Fruit fly (Drosophila melanogaster) whole organism, embryonic: ENCODE measurements around the gene Pi4KIIalpha.
A peak's percentile ranks its signal among the peaks of the same experiment; 100 is the strongest.

Source experiments
- BEAF-32 ChIP-seq: fragments of 200-800 bp; sonication (Bioruptor generic); optimal IDR thresholded peaks from 3 replicates; lab custom pipeline; 2017; ENCODE audit warnings: missing biosample characterization, missing genetic modification characterization, mild to moderate bottlenecking, moderate library complexity, missing genetic modification reagents
- BtbVII ChIP-seq: fragments of 200-800 bp; sonication (Bioruptor generic); optimal IDR thresholded peaks from 3 replicates; lab custom pipeline; 2017; ENCODE audit warnings: missing biosample characterization, mild to moderate bottlenecking, missing genetic modification characterization
- CG10431 ChIP-seq: fragments of 200-800 bp; sonication (Bioruptor generic); optimal IDR thresholded peaks from 3 replicates; lab custom pipeline; 2018; ENCODE audit warnings: missing biosample characterization, mild to moderate bottlenecking, missing genetic modification characterization
- CG10654 ChIP-seq: fragments of 200-800 bp; sonication (Bioruptor generic); optimal IDR thresholded peaks from 2 replicates; lab custom pipeline; 2016; ENCODE audit warnings: missing biosample characterization, missing genetic modification characterization
- CG10979 ChIP-seq: fragments of 200-800 bp; sonication (Bioruptor generic); optimal IDR thresholded peaks from 2 replicates; lab custom pipeline; 2018; ENCODE audit warnings: missing biosample characterization, mild to moderate bottlenecking, missing genetic modification characterization, moderate library complexity
- CG12236 ChIP-seq: fragments of 200-800 bp; sonication (Bioruptor generic); optimal IDR thresholded peaks from 2 replicates; lab custom pipeline; 2016; ENCODE audit warnings: missing biosample characterization, missing genetic modification characterization
- CG13424 ChIP-seq: fragments of 200-800 bp; sonication (Bioruptor generic); optimal IDR thresholded peaks from 2 replicates; lab custom pipeline; 2019; ENCODE audit warnings: missing biosample characterization, mild to moderate bottlenecking, missing genetic modification characterization, moderate library complexity
- CG13624 ChIP-seq: fragments of 200-800 bp; sonication (Bioruptor generic); optimal IDR thresholded peaks from 2 replicates; lab custom pipeline; 2016; ENCODE audit warnings: missing biosample characterization, missing genetic modification characterization
- CG17186 ChIP-seq: fragments of 200-800 bp; sonication (Bioruptor generic); optimal IDR thresholded peaks from 3 replicates; lab custom pipeline; 2017; ENCODE audit warnings: missing biosample characterization, missing genetic modification reagents, missing genetic modification characterization
- CG17361 ChIP-seq: fragments of 200-800 bp; sonication (Bioruptor generic); IDR thresholded peaks from 3 replicates; pipeline ENCODE4 v1.3.6; 2022; ENCODE audit warnings: missing biosample characterization, missing genetic modification characterization
- CG1832 ChIP-seq: fragments of 200-800 bp; sonication (Bioruptor generic); optimal IDR thresholded peaks from 2 replicates; lab custom pipeline; 2017; ENCODE audit warnings: missing biosample characterization, mild to moderate bottlenecking, missing genetic modification characterization, inconsistent platforms
- CG2129 ChIP-seq: fragments of 200-800 bp; sonication (Bioruptor generic); IDR thresholded peaks from 2 replicates; pipeline ENCODE4 v1.3.6; 2022; ENCODE audit warnings: missing biosample characterization, missing genetic modification characterization; ENCODE audit not compliant: partially characterized antibody
- CG30431 ChIP-seq: fragments of 200-800 bp; sonication (Bioruptor generic); optimal IDR thresholded peaks from 2 replicates; lab custom pipeline; 2017; ENCODE audit warnings: missing biosample characterization, missing genetic modification characterization
- CG31388 ChIP-seq: fragments of 200-800 bp; sonication (Bioruptor generic); optimal IDR thresholded peaks from 2 replicates; lab custom pipeline; 2016; ENCODE audit warnings: missing biosample characterization, missing genetic modification characterization
- CG31441 ChIP-seq: fragments of 200-800 bp; sonication (Bioruptor generic); IDR thresholded peaks from 2 replicates; pipeline ENCODE4 v1.3.6; 2022; ENCODE audit warnings: missing biosample characterization, missing genetic modification characterization
- CG34224 ChIP-seq: fragments of 200-800 bp; sonication (Bioruptor generic); IDR thresholded peaks from 3 replicates; pipeline ENCODE4 v1.3.6; 2022; ENCODE audit warnings: missing biosample characterization, missing genetic modification characterization; ENCODE audit not compliant: partially characterized antibody
- CG43689 ChIP-seq: fragments of 200-800 bp; sonication (Bioruptor generic); IDR thresholded peaks from 2 replicates; pipeline ENCODE4 v1.3.6; 2022; ENCODE audit warnings: missing biosample characterization, missing genetic modification characterization
- CG6254 ChIP-seq: fragments of 200-800 bp; sonication (Bioruptor generic); optimal IDR thresholded peaks from 3 replicates; lab custom pipeline; 2017; ENCODE audit warnings: mild to moderate bottlenecking, missing biosample characterization, missing genetic modification reagents, missing genetic modification characterization
- CG8089 ChIP-seq: fragments of 200-800 bp; sonication (Bioruptor generic); optimal IDR thresholded peaks from 3 replicates; lab custom pipeline; 2016; ENCODE audit warnings: missing biosample characterization, missing genetic modification characterization
- CG9437 ChIP-seq: fragments of 200-800 bp; sonication (Bioruptor generic); optimal IDR thresholded peaks from 2 replicates; lab custom pipeline; 2018; ENCODE audit warnings: missing biosample characterization, mild to moderate bottlenecking, missing genetic modification characterization
- CHES-1-like ChIP-seq: fragments of 200-800 bp; sonication (Bioruptor generic); optimal IDR thresholded peaks from 2 replicates; lab custom pipeline; 2016; ENCODE audit warnings: missing biosample characterization, missing genetic modification characterization
- CoRest ChIP-seq: fragments of 200-800 bp; sonication (Bioruptor generic); optimal IDR thresholded peaks from 3 replicates; lab custom pipeline; 2018; ENCODE audit warnings: missing biosample characterization, mild to moderate bottlenecking, missing genetic modification characterization, moderate library complexity
- D19A ChIP-seq: fragments of 200-800 bp; optimal IDR thresholded peaks from 3 replicates; lab custom pipeline; 2019; ENCODE audit warnings: missing biosample characterization, mild to moderate bottlenecking, missing genetic modification characterization, moderate library complexity
- Dek ChIP-seq: fragments of 200-800 bp; sonication (Bioruptor generic); optimal IDR thresholded peaks from 3 replicates; lab custom pipeline; 2019; ENCODE audit warnings: missing biosample characterization, mild to moderate bottlenecking, missing genetic modification characterization, moderate library complexity
- Fer2 ChIP-seq: fragments of 200-800 bp; sonication (Bioruptor generic); optimal IDR thresholded peaks from 2 replicates; lab custom pipeline; 2018; ENCODE audit warnings: missing biosample characterization, mild to moderate bottlenecking, missing genetic modification characterization, moderate library complexity
- HLH4C ChIP-seq: fragments of 200-800 bp; sonication (Bioruptor generic); IDR thresholded peaks from 3 replicates; pipeline ENCODE4 v1.3.6; 2022; ENCODE audit warnings: missing biosample characterization, missing genetic modification characterization; ENCODE audit not compliant: partially characterized antibody
- Hmr ChIP-seq: fragments of 200-800 bp; sonication (Bioruptor generic); optimal IDR thresholded peaks from 3 replicates; lab custom pipeline; 2017; ENCODE audit warnings: mild to moderate bottlenecking, missing biosample characterization, missing genetic modification reagents, missing genetic modification characterization
- Lhr ChIP-seq: fragments of 200-800 bp; sonication (Bioruptor generic); optimal IDR thresholded peaks from 3 replicates; lab custom pipeline; 2017; ENCODE audit warnings: mild to moderate bottlenecking, missing biosample characterization, missing genetic modification reagents, missing genetic modification characterization
- Med ChIP-seq: fragments of 200-800 bp; sonication (Bioruptor generic); peaks from one replicate; lab custom pipeline; 2016; ENCODE audit warnings: missing biosample characterization, missing genetic modification characterization, mild to moderate bottlenecking, inconsistent platforms, moderate library complexity
- Ptx1 ChIP-seq: fragments of 200-800 bp; sonication (Bioruptor generic); IDR thresholded peaks from 2 replicates; pipeline ENCODE4 v1.3.6; 2022; ENCODE audit warnings: missing biosample characterization, missing genetic modification characterization
- Trl ChIP-seq, 3 experiments: fragments of >200 bp in 2 of 3; fragments of 200-800 bp in 1 of 3; sonication (Bioruptor generic) in 1 of 3; optimal IDR thresholded peaks; 2 replicates in 1 of 3; 3 replicates in 2 of 3; lab custom pipeline; 2016 to 2017; ENCODE audit warnings: missing biosample characterization in 1 of 3, missing genetic modification characterization in 1 of 3
- ap ChIP-seq: fragments of 200-800 bp; sonication (Bioruptor generic); IDR thresholded peaks from 2 replicates; pipeline ENCODE4 v1.3.6; 2022; ENCODE audit warnings: missing biosample characterization, missing genetic modification characterization
- cg ChIP-seq: fragments of 200-800 bp; sonication (Bioruptor generic); optimal IDR thresholded peaks from 3 replicates; lab custom pipeline; 2019; ENCODE audit warnings: missing biosample characterization, mild to moderate bottlenecking, missing genetic modification characterization, moderate library complexity
- dan ChIP-seq: fragments of 200-800 bp; sonication (Bioruptor generic); IDR thresholded peaks from 2 replicates; pipeline ENCODE4 v1.3.6; 2022; ENCODE audit warnings: missing biosample characterization, missing genetic modification characterization
- dysf ChIP-seq: fragments of 200-800 bp; sonication (Bioruptor generic); IDR thresholded peaks from 3 replicates; pipeline ENCODE4 v1.3.6; 2022; ENCODE audit warnings: missing biosample characterization, missing genetic modification characterization
- eve ChIP-seq, 2 experiments: fragments of >200 bp; optimal IDR thresholded peaks; 2 replicates each; lab custom pipeline; 2017; ENCODE audit warnings: missing biosample characterization in 2 of 2, missing genetic modification characterization in 2 of 2
- gcm ChIP-seq: fragments of 200-800 bp; sonication (Bioruptor generic); optimal IDR thresholded peaks from 2 replicates; lab custom pipeline; 2019; ENCODE audit warnings: missing biosample characterization, mild to moderate bottlenecking, missing genetic modification characterization, moderate library complexity
- gcm2 ChIP-seq: fragments of 200-800 bp; sonication (Bioruptor generic); optimal IDR thresholded peaks from 2 replicates; lab custom pipeline; 2016; ENCODE audit warnings: missing biosample characterization, missing genetic modification characterization
- gro ChIP-seq: fragments of 200-800 bp; sonication (Bioruptor generic); optimal IDR thresholded peaks from 2 replicates; lab custom pipeline; 2016; ENCODE audit warnings: missing biosample characterization, missing genetic modification characterization
- mam ChIP-seq: fragments of 200-800 bp; sonication (Bioruptor generic); optimal IDR thresholded peaks from 3 replicates; lab custom pipeline; 2016; ENCODE audit warnings: missing biosample characterization, missing genetic modification characterization
- odd ChIP-seq: fragments of 200-800 bp; sonication (Bioruptor generic); optimal IDR thresholded peaks from 2 replicates; lab custom pipeline; 2017; ENCODE audit warnings: missing biosample characterization, mild to moderate bottlenecking, missing genetic modification characterization
- pho ChIP-seq: fragments of 200-800 bp; sonication (Bioruptor generic); optimal IDR thresholded peaks from 2 replicates; lab custom pipeline; 2016; ENCODE audit warnings: missing biosample characterization, missing genetic modification characterization
- repo ChIP-seq: fragments of 200-800 bp; sonication (Bioruptor generic); optimal IDR thresholded peaks from 2 replicates; lab custom pipeline; 2016; ENCODE audit warnings: missing biosample characterization, missing genetic modification characterization
- sisA ChIP-seq: fragments of 200-800 bp; sonication (Bioruptor generic); IDR thresholded peaks from 2 replicates; pipeline ENCODE4 v1.3.6; 2022; ENCODE audit warnings: missing biosample characterization, missing genetic modification characterization
- slou ChIP-seq: fragments of 200-800 bp; sonication (Bioruptor generic); optimal IDR thresholded peaks from 3 replicates; lab custom pipeline; 2016; ENCODE audit warnings: missing biosample characterization, missing genetic modification characterization
- tap ChIP-seq: fragments of 200-800 bp; optimal IDR thresholded peaks from 3 replicates; lab custom pipeline; 2019; ENCODE audit warnings: missing biosample characterization, mild to moderate bottlenecking, missing genetic modification characterization, moderate library complexity
- trem ChIP-seq: fragments of 200-800 bp; optimal IDR thresholded peaks from 3 replicates; lab custom pipeline; 2019; ENCODE audit warnings: missing biosample characterization, mild to moderate bottlenecking, missing genetic modification characterization, moderate library complexity
- trh ChIP-seq: fragments of 200-800 bp; sonication (Bioruptor generic); optimal IDR thresholded peaks from 2 replicates; lab custom pipeline; 2016; ENCODE audit warnings: missing biosample characterization, missing genetic modification characterization
- unc-4 ChIP-seq: fragments of 200-800 bp; sonication (Bioruptor generic); IDR thresholded peaks from 2 replicates; pipeline ENCODE4 v1.3.6; 2022; ENCODE audit warnings: missing biosample characterization, missing genetic modification characterization; ENCODE audit not compliant: partially characterized antibody
- wor ChIP-seq: fragments of 200-800 bp; sonication (Bioruptor generic); IDR thresholded peaks from 2 replicates; pipeline ENCODE4 v1.3.6; 2022; ENCODE audit warnings: missing biosample characterization, missing genetic modification characterization

Gene Pi4KIIalpha

DNA sequence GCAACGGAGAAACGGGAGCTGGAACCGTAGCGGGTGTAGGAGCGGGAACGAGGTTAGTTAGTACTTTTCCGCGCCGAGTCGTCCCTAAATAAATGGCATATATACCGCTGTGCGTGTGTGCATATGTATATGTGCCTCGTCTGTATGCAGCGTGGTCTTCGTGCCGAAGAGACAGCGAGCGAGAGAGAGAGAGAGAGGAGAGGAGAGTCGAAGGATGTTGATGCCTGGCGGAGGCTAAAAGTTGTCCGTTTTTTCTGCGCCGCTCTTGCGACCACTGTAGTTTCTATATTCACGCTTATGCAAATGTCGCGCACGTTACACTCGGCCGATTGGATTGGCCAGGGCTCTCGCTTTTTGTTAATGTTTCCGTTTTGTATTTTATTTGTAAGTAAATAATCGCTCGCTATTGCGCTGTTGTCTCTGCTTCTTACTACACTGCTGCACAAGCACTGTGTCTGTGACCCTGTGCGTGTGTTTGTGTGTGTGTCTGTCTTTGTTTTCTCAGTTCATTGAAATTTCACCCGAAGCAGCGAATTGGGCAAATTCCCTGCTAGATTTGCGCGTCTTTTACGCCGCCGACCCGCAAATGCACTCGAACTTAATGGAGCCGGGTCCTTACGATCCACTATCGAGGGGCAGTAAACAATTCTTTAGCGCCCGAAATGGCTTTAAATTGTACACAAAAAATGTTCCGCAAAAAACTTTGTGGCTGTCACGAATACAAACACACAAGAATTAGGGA is 49.1 kb upstream of the Pi4KIIalpha start, which contains the start of gene Rga (continued):
- TF ChIP-seq BEAF-32 (GFP tag; lab: Kevin White, UChicago) (no peak), CG1832 (GFP tag; lab: Kevin White, UChicago) (peak; percentile 56), CG9437 (GFP tag; lab: Kevin White, UChicago) (peak; percentile 32), trh (GFP tag; lab: Kevin White, UChicago) (no peak), wor (GFP tag; lab: Robert Waterston, UW) (no peak), trem (tag; lab: Kevin White, UChicago) (no peak), CoRest (no peak), cg (GFP tag; lab: Kevin White, UChicago) (peak; percentile 94), eve (GFP tag; optimal IDR thresholded peaks at IDR 0.05; lab: Kevin White, UChicago) (no peak), Lhr (GFP tag; lab: Kevin White, UChicago) (no peak), tap (tag; lab: Kevin White, UChicago) (no peak), CG17186 (no peak), repo (no peak), CG13624 (peak; percentile 21), CG13424 (tag; lab: Kevin White, UChicago) (no peak), CG8089 (no peak), Dek (tag; lab: Kevin White, UChicago) (no peak), D19A (no peak), CG31388 (GFP tag; lab: Kevin White, UChicago) (no peak), ap (GFP tag; lab: Robert Waterston, UW) (no peak), pho (peak; percentile 5), Ptx1 (GFP tag; lab: Robert Waterston, UW) (no peak), gcm2 (GFP tag; lab: Kevin White, UChicago) (no peak), Trl (optimal IDR thresholded peaks at IDR 0.05; lab: Kevin White, UChicago) (peak; percentile 78 to 81), Trl (GFP tag; optimal IDR thresholded peaks at IDR 0.05; lab: Kevin White, UChicago) (no peak), CG10654 (GFP tag; lab: Kevin White, UChicago) (no peak), slou (no peak), Med (GFP tag; lab: Kevin White, UChicago) (peak; percentile 30), CG30431 (GFP tag; lab: Kevin White, UChicago) (no peak), CG10979 (tag; lab: Kevin White, UChicago) (no peak), CG31441 (no peak), unc-4 (GFP tag; lab: Robert Waterston, UW) (no peak), dysf (GFP tag; lab: Robert Waterston, UW) (no peak), Hmr (GFP tag; lab: Kevin White, UChicago) (no peak), CHES-1-like (no peak), gcm (GFP tag; lab: Kevin White, UChicago) (no peak), dan (GFP tag; lab: Robert Waterston, UW) (no peak), CG34224 (GFP tag; lab: Robert Waterston, UW) (no peak), Fer2 (tag; lab: Kevin White, UChicago) (no peak), BtbVII (GFP tag; lab: Kevin White, UChicago) (no peak), CG12236 (GFP tag; lab: Kevin White, UChicago) (no peak), mam (no peak), sisA (GFP tag; lab: Robert Waterston, UW) (no peak), CG6254 (GFP tag; lab: Kevin White, UChicago) (no peak), CG2129 (GFP tag; lab: Robert Waterston, UW) (no peak), CG17361 (GFP tag; lab: Robert Waterston, UW) (no peak), HLH4C (GFP tag; lab: Robert Waterston, UW) (no peak), CG43689 (GFP tag; lab: Robert Waterston, UW) (no peak), odd (peak; percentile 17), gro (GFP tag; lab: Kevin White, UChicago) (no peak), CG10431 (GFP tag; lab: Kevin White, UChicago) (peak; percentile 10)
